Worm (Caenorhabditis elegans): Measurements from ENCODE around the gene pat-2.

DNA sequence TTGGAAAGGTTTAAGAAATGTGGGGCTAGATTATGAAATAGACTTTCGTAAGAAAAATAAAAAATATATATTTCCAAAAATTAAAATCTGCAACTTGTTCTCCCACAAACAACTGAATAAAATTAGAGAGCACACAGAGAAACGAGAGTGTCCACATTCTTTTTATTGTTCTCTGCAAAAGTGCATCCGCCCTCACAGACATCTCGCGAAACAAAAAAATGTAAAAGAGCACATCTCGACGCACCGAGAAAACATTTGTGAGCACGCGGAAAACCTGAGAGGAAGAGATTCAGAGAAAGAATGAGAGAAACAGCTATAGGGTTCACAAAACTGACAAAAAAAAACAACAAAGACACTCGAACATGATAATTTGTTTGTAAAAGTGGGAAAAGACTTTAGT is 36.6 kb upstream of the pat-2 start:
- TF ChIP-seq B0261.1 (tag; optimal IDR thresholded peaks at IDR 0.05) (no peak), egl-44 (GFP tag; IDR thresholded peaks at IDR 0.05) (no peak), lin-35 (GFP tag; optimal IDR thresholded peaks at IDR 0.05) (no peak), F33H1.4 (GFP tag; IDR thresholded peaks at IDR 0.05) (no peak), dpl-1 (GFP tag; optimal IDR thresholded peaks at IDR 0.05) (no peak), F37B4.10 (GFP tag; IDR thresholded peaks at IDR 0.05) (no peak), hrde-1 (tag; optimal IDR thresholded peaks at IDR 0.05; ENCODE audit: borderline replicate concordance) (no peak), C17E4.6 (GFP tag; IDR thresholded peaks at IDR 0.05) (no peak), rcor-1 (GFP tag; IDR thresholded peaks at IDR 0.05) (no peak), lin-54 (GFP tag; optimal IDR thresholded peaks at IDR 0.05) (no peak), Y67H2A.10 (GFP tag; conservative IDR thresholded peaks at IDR 0.05) (no peak), hsf-1 (GFP tag; IDR thresholded peaks at IDR 0.05) (no peak), T07F8.4 (tag; optimal IDR thresholded peaks at IDR 0.05) (no peak), ama-1 (optimal IDR thresholded peaks at IDR 0.05) (no peak), ama-1 (GFP tag; optimal IDR thresholded peaks at IDR 0.05) (no peak)
